Fruit fly (Drosophila melanogaster): ENCODE measurements around the gene CG14182.

CG14182 gene

dm6 chr3L:19979592-19979991 is at the start of gene CG14182:
Gene CG14182 (minus strand): TSS chr3L:19979812.
- TF ChIP-seq pan (optimal IDR thresholded peaks at IDR 0.05) = no peak
- TF ChIP-seq EcR (GFP tag; optimal IDR thresholded peaks at IDR 0.05) = no peak
- no peak for TF ChIP-seq usp (GFP tag; optimal IDR thresholded peaks at IDR 0.05)
- TF ChIP-seq CG8478 (optimal IDR thresholded peaks at IDR 0.05) = no peak
- TF ChIP-seq psq (optimal IDR thresholded peaks at IDR 0.05) = no peak
- TF ChIP-seq Dll (optimal IDR thresholded peaks at IDR 0.05) = no peak

- TF ChIP-seq psq (optimal IDR thresholded peaks at IDR 0.05) (no peak), pan (optimal IDR thresholded peaks at IDR 0.05) (no peak), usp (GFP tag; optimal IDR thresholded peaks at IDR 0.05) (no peak), Dll (optimal IDR thresholded peaks at IDR 0.05) (no peak), CG8478 (optimal IDR thresholded peaks at IDR 0.05) (no peak), EcR (GFP tag; optimal IDR thresholded peaks at IDR 0.05) (no peak)
Observed at dm6 chr3L:20028753-20029152, 49.1 kb upstream of the CG14182 start, which contains the start of gene Lamtor1. Gene Lamtor1 (minus strand): TSS chr3L:20029020.

- TF ChIP-seq CG8478 (optimal IDR thresholded peaks at IDR 0.05) (no peak), EcR (GFP tag; optimal IDR thresholded peaks at IDR 0.05) (no peak), psq (optimal IDR thresholded peaks at IDR 0.05) (no peak), pan (optimal IDR thresholded peaks at IDR 0.05) (no peak), usp (GFP tag; optimal IDR thresholded peaks at IDR 0.05) (no peak), Dll (optimal IDR thresholded peaks at IDR 0.05) (no peak)
Observed at dm6 chr3L:20027735-20028134, 48.1 kb upstream of the CG14182 start, which contains the start of gene CG14183. Gene CG14183 (minus strand): TSS chr3L:20027835.

- TF ChIP-seq pan (optimal IDR thresholded peaks at IDR 0.05) = no peak
- no peak for TF ChIP-seq Dll (optimal IDR thresholded peaks at IDR 0.05)
- no peak for TF ChIP-seq usp (GFP tag; optimal IDR thresholded peaks at IDR 0.05)
- no peak for TF ChIP-seq psq (optimal IDR thresholded peaks at IDR 0.05)
- no peak for TF ChIP-seq CG8478 (optimal IDR thresholded peaks at IDR 0.05)
- no peak for TF ChIP-seq EcR (GFP tag; optimal IDR thresholded peaks at IDR 0.05)
Observed at dm6 chr3L:20006269-20007265, 27.0 kb upstream of the CG14182 start.

dm6 chr3L:20005033-20005782 is 25.6 kb upstream of the CG14182 start, which contains the start of gene kug:
Gene kug (plus strand): TSS chr3L:20005301.
- TF ChIP-seq CG8478 (optimal IDR thresholded peaks at IDR 0.05) (no peak), usp (GFP tag; optimal IDR thresholded peaks at IDR 0.05) (no peak), EcR (GFP tag; optimal IDR thresholded peaks at IDR 0.05) (no peak), Dll (optimal IDR thresholded peaks at IDR 0.05) (no peak), pan (optimal IDR thresholded peaks at IDR 0.05) (no peak), psq (optimal IDR thresholded peaks at IDR 0.05) (no peak)

- TF ChIP-seq psq (optimal IDR thresholded peaks at IDR 0.05) (no peak), Dll (optimal IDR thresholded peaks at IDR 0.05) (no peak), EcR (GFP tag; optimal IDR thresholded peaks at IDR 0.05) (no peak), usp (GFP tag; optimal IDR thresholded peaks at IDR 0.05) (no peak), CG8478 (optimal IDR thresholded peaks at IDR 0.05) (no peak), pan (optimal IDR thresholded peaks at IDR 0.05) (no peak)
Observed at dm6 chr3L:20004442-20004869, 24.8 kb upstream of the CG14182 start.

dm6 chr3L:20003235-20003493 is 23.6 kb upstream of the CG14182 start:
- TF ChIP-seq usp (GFP tag; optimal IDR thresholded peaks at IDR 0.05) (no peak), psq (optimal IDR thresholded peaks at IDR 0.05) (no peak), Dll (optimal IDR thresholded peaks at IDR 0.05) (no peak), EcR (GFP tag; optimal IDR thresholded peaks at IDR 0.05) (no peak)

- TF ChIP-seq pan (optimal IDR thresholded peaks at IDR 0.05) (peak; percentile 49), Dll (optimal IDR thresholded peaks at IDR 0.05) (no peak)
Observed at dm6 chr3L:20002482-20003234, 23.0 kb upstream of the CG14182 start, which contains the start of gene CG7668. Gene CG7668 (plus strand): TSS chr3L:20002736.

dm6 chr3L:20000878-20001640 is 21.4 kb upstream of the CG14182 start:
- TF ChIP-seq pan (optimal IDR thresholded peaks at IDR 0.05) (no peak), usp (GFP tag; optimal IDR thresholded peaks at IDR 0.05) (no peak)

dm6 chr3L:20000081-20000736 is 20.6 kb upstream of the CG14182 start, which contains the start of the genes Tom20 and Gabat:
Gene Tom20 (plus strand): TSS chr3L:20000644.
Gene Gabat (minus strand): TSS chr3L:20000686.
- no peak for TF ChIP-seq psq (optimal IDR thresholded peaks at IDR 0.05)
- TF ChIP-seq Dll (optimal IDR thresholded peaks at IDR 0.05) = no peak
- TF ChIP-seq pan (optimal IDR thresholded peaks at IDR 0.05) = no peak
- TF ChIP-seq CG8478 (optimal IDR thresholded peaks at IDR 0.05) = no peak
- no peak for TF ChIP-seq usp (GFP tag; optimal IDR thresholded peaks at IDR 0.05)
- no peak for TF ChIP-seq EcR (GFP tag; optimal IDR thresholded peaks at IDR 0.05)
